Worm (Caenorhabditis elegans) whole organism, L4 larva: Measurements from ENCODE around the gene sri-29.
A peak's percentile ranks its signal among the peaks of the same experiment; 100 is the strongest.

ENCODE experiments used
- F26F4.8 ChIP-seq: fragments of 200-800 bp; sonication (Bioruptor generic); conservative IDR thresholded peaks from 2 replicates; pipeline ENCODE4 v1.3.6; 2022; ENCODE audit warnings: missing genetic modification characterization, missing compliant biosample characterization
- F37D6.2 ChIP-seq: sonication (generic microtip); optimal IDR thresholded peaks from 2 replicates; lab custom pipeline; 2016; ENCODE audit warnings: mild to moderate bottlenecking, missing genetic modification characterization, missing compliant biosample characterization
- F44E2.7 ChIP-seq: fragments of 200-800 bp; sonication (Bioruptor generic); IDR thresholded peaks from 2 replicates; pipeline ENCODE4 v2.1.2; 2022; ENCODE audit warnings: missing genetic modification characterization, missing compliant biosample characterization
- F49E8.2 ChIP-seq: sonication (generic microtip); optimal IDR thresholded peaks from 2 replicates; lab custom pipeline; 2016; ENCODE audit warnings: missing compliant biosample characterization, mild to moderate bottlenecking, missing genetic modification characterization, borderline replicate concordance
- R02D3.7 ChIP-seq: fragments of 150-350 bp; sonication (generic microtip); optimal IDR thresholded peaks from 3 replicates; lab custom pipeline; 2014; ENCODE audit warnings: missing biosample characterization, missing genetic modification characterization
- T26A8.4 ChIP-seq: fragments of 200-800 bp; sonication (Bioruptor generic); IDR thresholded peaks from 2 replicates; pipeline ENCODE4 v1.3.6; 2022; ENCODE audit warnings: missing genetic modification characterization, missing compliant biosample characterization
- Y48G9A.11 ChIP-seq: fragments of 200-800 bp; sonication (Bioruptor generic); IDR thresholded peaks from 2 replicates; pipeline ENCODE4 v1.3.6; 2022; ENCODE audit warnings: missing genetic modification reagents, missing genetic modification characterization, missing compliant biosample characterization
- Y5F2A.4 ChIP-seq: fragments of 200-800 bp; sonication (Bioruptor generic); optimal IDR thresholded peaks from 2 replicates; lab custom pipeline; 2018; ENCODE audit warnings: mild to moderate bottlenecking, missing genetic modification characterization, missing compliant biosample characterization
- ZK546.5 ChIP-seq, 2 experiments: sonication (generic microtip); optimal IDR thresholded peaks; 2 replicates each; lab custom pipeline; 2017; ENCODE audit warnings: missing biosample characterization in 2 of 2, missing genetic modification characterization in 2 of 2
- aha-1 ChIP-seq: fragments of 150-350 bp; peaks from one replicate; lab custom pipeline; 2014; ENCODE audit warnings: missing biosample characterization, missing genetic modification characterization
- arid-1 ChIP-seq: fragments of 200-800 bp; sonication (Bioruptor generic); conservative IDR thresholded peaks from 2 replicates; pipeline ENCODE4 v1.3.6; 2022; ENCODE audit warnings: missing genetic modification reagents, missing genetic modification characterization, missing compliant biosample characterization
- ceh-62 ChIP-seq: sonication (generic microtip); optimal IDR thresholded peaks from 2 replicates; lab custom pipeline; 2017; ENCODE audit warnings: missing biosample characterization, missing genetic modification characterization
- ceh-82 ChIP-seq: sonication (generic microtip); optimal IDR thresholded peaks from 2 replicates; lab custom pipeline; 2017; ENCODE audit warnings: missing biosample characterization, missing genetic modification characterization
- cey-2 ChIP-seq: sonication (generic microtip); optimal IDR thresholded peaks from 3 replicates; lab custom pipeline; 2017; ENCODE audit warnings: missing genetic modification characterization, mild to moderate bottlenecking, missing compliant biosample characterization, antibody characterized with exemption, borderline replicate concordance; ENCODE audit not compliant: insufficient read depth
- ctbp-1 ChIP-seq: fragments of 200-800 bp; sonication (Bioruptor generic); IDR thresholded peaks from 2 replicates; pipeline ENCODE4 v1.3.6; 2022; ENCODE audit warnings: missing genetic modification reagents, missing genetic modification characterization, missing compliant biosample characterization
- daf-16 ChIP-seq, 3 experiments: sonication (generic microtip); optimal IDR thresholded peaks; 2 replicates each; lab custom pipeline; 2016 to 2017; ENCODE audit warnings: missing genetic modification characterization in 3 of 3, missing genetic modification reagents in 3 of 3, mild to moderate bottlenecking in 2 of 3, missing compliant biosample characterization in 2 of 3, missing biosample characterization in 1 of 3, moderate library complexity in 1 of 3
- daf-19 ChIP-seq: fragments of 200-800 bp; sonication (Bioruptor generic); conservative IDR thresholded peaks from 2 replicates; pipeline ENCODE4 v1.3.6; 2022; ENCODE audit warnings: missing genetic modification characterization, missing compliant biosample characterization
- dmd-6 ChIP-seq: fragments of 200-800 bp; sonication (Bioruptor generic); IDR thresholded peaks from 2 replicates; pipeline ENCODE4 v1.3.6; 2022; ENCODE audit warnings: missing genetic modification reagents, missing genetic modification characterization, missing compliant biosample characterization
- dmd-9 ChIP-seq: fragments of 200-800 bp; sonication (Bioruptor generic); IDR thresholded peaks from 2 replicates; pipeline ENCODE4 v1.3.6; 2022; ENCODE audit warnings: missing genetic modification reagents, missing genetic modification characterization, missing compliant biosample characterization
- duxl-1 ChIP-seq: sonication (generic microtip); optimal IDR thresholded peaks from 2 replicates; lab custom pipeline; 2016; ENCODE audit warnings: mild to moderate bottlenecking, missing genetic modification characterization, moderate library complexity, missing compliant biosample characterization; ENCODE audit not compliant: poor library complexity
- fkh-10 ChIP-seq: fragments of 150-350 bp; optimal IDR thresholded peaks from 2 replicates; lab custom pipeline; 2014; ENCODE audit warnings: missing biosample characterization, missing genetic modification reagents, missing genetic modification characterization
- hif-1 ChIP-seq, 2 experiments: sonication (generic microtip); optimal IDR thresholded peaks; 2 replicates each; lab custom pipeline; 2016 to 2017; ENCODE audit warnings: missing compliant biosample characterization in 2 of 2, missing genetic modification characterization in 2 of 2, missing genetic modification reagents in 2 of 2, missing genotype in 2 of 2, mild to moderate bottlenecking in 1 of 2
- hlh-30 ChIP-seq: sonication (generic microtip); optimal IDR thresholded peaks from 2 replicates; lab custom pipeline; 2017; ENCODE audit warnings: antibody characterized with exemption, mild to moderate bottlenecking, missing genetic modification characterization, missing compliant biosample characterization; ENCODE audit not compliant: insufficient read depth
- hmg-1.1 ChIP-seq: fragments of 200-800 bp; sonication (Bioruptor generic); IDR thresholded peaks from 2 replicates; pipeline ENCODE4 v1.3.6; 2022; ENCODE audit warnings: missing genetic modification reagents, missing genetic modification characterization, missing compliant biosample characterization
- jun-1 ChIP-seq: fragments of 150-350 bp; optimal IDR thresholded peaks from 2 replicates; lab custom pipeline; 2014; ENCODE audit warnings: missing biosample characterization, missing genetic modification reagents, missing genetic modification characterization
- lim-7 ChIP-seq: fragments of 200-800 bp; sonication (Bioruptor generic); IDR thresholded peaks from 2 replicates; pipeline ENCODE4 v1.3.6; 2022; ENCODE audit warnings: missing genetic modification characterization, missing compliant biosample characterization
- lin-1 ChIP-seq: fragments of 200-800 bp; sonication (Bioruptor generic); IDR thresholded peaks from 2 replicates; pipeline ENCODE4 v1.3.6; 2022; ENCODE audit warnings: missing genetic modification reagents, missing genetic modification characterization, missing compliant biosample characterization
- lin-13 ChIP-seq: fragments of 150-350 bp; optimal IDR thresholded peaks from 2 replicates; lab custom pipeline; 2014; ENCODE audit warnings: missing biosample characterization, missing genetic modification reagents, missing genetic modification characterization
- lin-15B ChIP-seq: fragments of 150-350 bp; sonication (generic microtip); optimal IDR thresholded peaks from 3 replicates; lab custom pipeline; 2014; ENCODE audit warnings: missing biosample characterization, missing genetic modification characterization
- lin-29 ChIP-seq: fragments of 200-800 bp; sonication (Bioruptor generic); IDR thresholded peaks from 2 replicates; pipeline ENCODE4 v1.3.6; 2022; ENCODE audit warnings: missing genetic modification reagents, missing genetic modification characterization, missing compliant biosample characterization
- lir-3 ChIP-seq: sonication (generic microtip); optimal IDR thresholded peaks from 2 replicates; lab custom pipeline; 2016; ENCODE audit warnings: mild to moderate bottlenecking, missing genetic modification characterization, missing compliant biosample characterization
- lsy-2 ChIP-seq, 2 experiments: fragments of 150-350 bp in 1 of 2; sonication (generic microtip) in 1 of 2; optimal IDR thresholded peaks; 2 replicates each; lab custom pipeline; 2014 to 2017; ENCODE audit warnings: missing biosample characterization in 2 of 2, missing genetic modification characterization in 2 of 2
- mdl-1 ChIP-seq, 2 experiments: fragments of 150-350 bp in 1 of 2; sonication (generic microtip) in 1 of 2; optimal IDR thresholded peaks; 2 replicates each; lab custom pipeline; 2014 to 2017; ENCODE audit warnings: missing biosample characterization in 2 of 2, missing genetic modification characterization in 2 of 2
- mdt-29 ChIP-seq: fragments of 200-800 bp; sonication (Bioruptor generic); IDR thresholded peaks from 2 replicates; pipeline ENCODE4 v1.3.6; 2022; ENCODE audit warnings: missing genetic modification reagents, missing genetic modification characterization, missing compliant biosample characterization
- mep-1 ChIP-seq: fragments of 150-350 bp; sonication (generic microtip); optimal IDR thresholded peaks from 3 replicates; lab custom pipeline; 2014; ENCODE audit warnings: missing biosample characterization, missing genetic modification characterization
- nhr-102 ChIP-seq: sonication (generic microtip); optimal IDR thresholded peaks from 2 replicates; lab custom pipeline; 2016; ENCODE audit warnings: mild to moderate bottlenecking, missing genetic modification characterization, moderate library complexity, missing compliant biosample characterization
- nhr-25 ChIP-seq: sonication (generic microtip); optimal IDR thresholded peaks from 2 replicates; lab custom pipeline; 2017; ENCODE audit warnings: missing genetic modification characterization, mild to moderate bottlenecking, missing compliant biosample characterization, antibody characterized with exemption, moderate library complexity, borderline replicate concordance; ENCODE audit not compliant: insufficient read depth
- nhr-28 ChIP-seq: fragments of 150-350 bp; optimal IDR thresholded peaks from 2 replicates; lab custom pipeline; 2014; ENCODE audit warnings: missing biosample characterization, missing genetic modification characterization
- nhr-42 ChIP-seq: fragments of 200-800 bp; sonication (Bioruptor generic); IDR thresholded peaks from 2 replicates; pipeline ENCODE4 v1.3.6; 2022; ENCODE audit warnings: missing genetic modification characterization, missing compliant biosample characterization
- nhr-48 ChIP-seq: sonication (generic microtip); optimal IDR thresholded peaks from 2 replicates; lab custom pipeline; 2016; ENCODE audit warnings: mild to moderate bottlenecking, missing genetic modification characterization, missing compliant biosample characterization
- nhr-6 ChIP-seq: fragments of 150-350 bp; optimal IDR thresholded peaks from 2 replicates; lab custom pipeline; 2014; ENCODE audit warnings: missing biosample characterization, missing genetic modification characterization
- nhr-76 ChIP-seq: fragments of 150-350 bp; optimal IDR thresholded peaks from 2 replicates; lab custom pipeline; 2014; ENCODE audit warnings: missing biosample characterization, missing genetic modification characterization
- saeg-2 ChIP-seq: fragments of 200-800 bp; sonication (Bioruptor generic); IDR thresholded peaks from 2 replicates; pipeline ENCODE4 v1.3.6; 2022; ENCODE audit warnings: missing genetic modification reagents, missing genetic modification characterization, missing compliant biosample characterization
- set-16 ChIP-seq: fragments of 200-800 bp; sonication (Bioruptor generic); IDR thresholded peaks from 2 replicates; pipeline ENCODE4 v1.3.6; 2022; ENCODE audit warnings: missing genetic modification reagents, missing genetic modification characterization, missing compliant biosample characterization
- spr-1 ChIP-seq: sonication (generic microtip); optimal IDR thresholded peaks from 2 replicates; lab custom pipeline; 2016; ENCODE audit warnings: mild to moderate bottlenecking, missing genetic modification characterization, missing compliant biosample characterization
- spr-3 ChIP-seq: fragments of 200-800 bp; sonication (Bioruptor generic); optimal IDR thresholded peaks from 2 replicates; lab custom pipeline; 2018; ENCODE audit warnings: mild to moderate bottlenecking, missing genetic modification characterization, missing compliant biosample characterization
- unc-62 ChIP-seq, 3 experiments: fragments of 150-350 bp in 1 of 3; sonication (generic microtip); optimal IDR thresholded peaks in 2 of 3; peaks in 1 of 3; 1 replicate in 1 of 3; 2 replicates in 2 of 3; lab custom pipeline; 2014 to 2017; ENCODE audit warnings: missing biosample characterization in 3 of 3, missing genetic modification characterization in 3 of 3, missing genetic modification reagents in 3 of 3, missing genotype in 1 of 3
- zfp-2 ChIP-seq: sonication (generic microtip); optimal IDR thresholded peaks from 2 replicates; lab custom pipeline; 2016; ENCODE audit warnings: mild to moderate bottlenecking, missing genetic modification characterization, missing compliant biosample characterization
- zip-2 ChIP-seq: fragments of 150-350 bp; optimal IDR thresholded peaks from 2 replicates; lab custom pipeline; 2014; ENCODE audit warnings: missing biosample characterization, missing genetic modification characterization
- ztf-11 ChIP-seq: fragments of 150-350 bp; optimal IDR thresholded peaks from 2 replicates; lab custom pipeline; 2014; ENCODE audit warnings: missing biosample characterization, missing genetic modification characterization
- ztf-7 ChIP-seq: fragments of 150-350 bp; optimal IDR thresholded peaks from 2 replicates; lab custom pipeline; 2014; ENCODE audit warnings: missing biosample characterization, missing genetic modification characterization

sri-29 gene

ce11 chrII:3055531-3055930 lies 11.4 kb downstream of the sri-29 start (continued):
- no peak for TF ChIP-seq fkh-10 (GFP tag; lab: Kevin White, UChicago)
- TF ChIP-seq nhr-25 (tag; lab: Kevin White, UChicago) = no peak
- no peak for TF ChIP-seq unc-62 (GFP tag; optimal IDR thresholded peaks at IDR 0.05 in 1 of 2; lab: Kevin White, UChicago)
- no peak for TF ChIP-seq unc-62 (tag; optimal IDR thresholded peaks at IDR 0.05; lab: Kevin White, UChicago)
- no peak for TF ChIP-seq duxl-1 (tag; lab: Kevin White, UChicago)
- TF ChIP-seq Y48G9A.11 (GFP tag; lab: Robert Waterston, UW) = no peak
- peak; percentile 14 for TF ChIP-seq spr-1
- TF ChIP-seq ceh-82 = no peak
- no peak for TF ChIP-seq T26A8.4 (GFP tag; lab: Robert Waterston, UW)
- TF ChIP-seq ztf-7 (tag; lab: Kevin White, UChicago) = no peak
- no peak for TF ChIP-seq F37D6.2 (tag; lab: Kevin White, UChicago)
- peak; percentile 75 for TF ChIP-seq hmg-1.1
- no peak for TF ChIP-seq jun-1
- peak; percentile 94 for TF ChIP-seq set-16
- TF ChIP-seq lin-15B (tag; lab: Kevin White, UChicago) = no peak
- TF ChIP-seq lim-7 (GFP tag; lab: Robert Waterston, UW) = no peak
- no peak for TF ChIP-seq ctbp-1 (GFP tag; lab: Robert Waterston, UW)
- no peak for TF ChIP-seq lin-29 (GFP tag; lab: Robert Waterston, UW)
- TF ChIP-seq spr-3 (GFP tag; lab: Kevin White, UChicago) = no peak
- TF ChIP-seq daf-19 = no peak
- TF ChIP-seq dmd-6 (GFP tag; lab: Robert Waterston, UW) = peak; percentile 12; the same call in 1 of the 2 replicates
- TF ChIP-seq aha-1 (tag; lab: Kevin White, UChicago) = no peak
- no peak for TF ChIP-seq nhr-102 (tag; lab: Kevin White, UChicago)
- no peak for TF ChIP-seq zfp-2 (tag; lab: Kevin White, UChicago)
- peak; percentile 46 for TF ChIP-seq lin-13 (GFP tag; lab: Kevin White, UChicago)
- no peak for TF ChIP-seq nhr-6 (tag; lab: Kevin White, UChicago)
- TF ChIP-seq zip-2 (tag; lab: Kevin White, UChicago) = no peak
- TF ChIP-seq lsy-2 (tag; optimal IDR thresholded peaks at IDR 0.05; lab: Kevin White, UChicago) = no peak
- TF ChIP-seq cey-2 (tag; lab: Kevin White, UChicago) = no peak
- TF ChIP-seq mdl-1 (tag; optimal IDR thresholded peaks at IDR 0.05; lab: Kevin White, UChicago) = peak in 1 of 2 experiments; percentile 51
- TF ChIP-seq arid-1 (GFP tag; lab: Robert Waterston, UW) = no peak
- TF ChIP-seq saeg-2 (GFP tag; lab: Robert Waterston, UW) = no peak
- peak in 1 of 2 experiments; percentile 5 for TF ChIP-seq hif-1 (tag; optimal IDR thresholded peaks at IDR 0.05; lab: Kevin White, UChicago)
- TF ChIP-seq F49E8.2 = no peak
- TF ChIP-seq daf-16 (GFP tag; optimal IDR thresholded peaks at IDR 0.05; lab: Kevin White, UChicago) = no peak
- TF ChIP-seq daf-16 (tag; optimal IDR thresholded peaks at IDR 0.05; lab: Kevin White, UChicago) = no peak
- TF ChIP-seq mep-1 (tag; lab: Kevin White, UChicago) = no peak
- no peak for TF ChIP-seq lin-1 (GFP tag; lab: Robert Waterston, UW)
- TF ChIP-seq R02D3.7 (tag; lab: Kevin White, UChicago) = no peak
- no peak for TF ChIP-seq Y5F2A.4 (GFP tag; lab: Kevin White, UChicago)
- no peak for TF ChIP-seq nhr-42 (GFP tag; lab: Robert Waterston, UW)
- no peak for TF ChIP-seq lir-3 (tag; lab: Kevin White, UChicago)
- TF ChIP-seq hlh-30 (tag; lab: Kevin White, UChicago) = peak; percentile 74
- peak; percentile 5 for TF ChIP-seq nhr-28 (tag; lab: Kevin White, UChicago)
- no peak for TF ChIP-seq F44E2.7 (GFP tag; lab: Robert Waterston, UW)
- no peak for TF ChIP-seq ceh-62 (tag; lab: Kevin White, UChicago)
- no peak for TF ChIP-seq nhr-76
- TF ChIP-seq ztf-11 (tag; lab: Kevin White, UChicago) = no peak
- TF ChIP-seq nhr-48 (tag; lab: Kevin White, UChicago) = no peak
- no peak for TF ChIP-seq mdt-29
- TF ChIP-seq ZK546.5 (tag; optimal IDR thresholded peaks at IDR 0.05; lab: Kevin White, UChicago) = no peak
- no peak for TF ChIP-seq dmd-9
- TF ChIP-seq F26F4.8 (GFP tag; lab: Robert Waterston, UW) = no peak
